Worm (Caenorhabditis elegans): Measurements from ENCODE around the gene ZC155.4.
A peak's percentile ranks its signal among the peaks of the same experiment; 100 is the strongest.

The ZC155.4 gene

ce11 chrIII:5211137-5211648 is 4.1 kb downstream of the ZC155.4 start (continued):
- peak; percentile 88; the same call in 1 of the 2 replicates for TF ChIP-seq daf-8 (GFP tag; IDR thresholded peaks at IDR 0.05)
- TF ChIP-seq rbr-2 (tag; optimal IDR thresholded peaks at IDR 0.05), result peak; percentile 78
- 0 out of 2 replicates have a peak, but pooled peaks have one; percentile 59 for TF ChIP-seq saeg-2 (GFP tag; IDR thresholded peaks at IDR 0.05)
- TF ChIP-seq Y105C5A.15 (GFP tag; IDR thresholded peaks at IDR 0.05), result 0 out of 2 replicates have a peak, but pooled peaks have one; percentile 36
- peak; percentile 82; the same call in 1 of the 2 replicates for TF ChIP-seq arid-1 (GFP tag; conservative IDR thresholded peaks at IDR 0.05)
- peak; percentile 57 for TF ChIP-seq F37D6.2 (tag; optimal IDR thresholded peaks at IDR 0.05)
- TF ChIP-seq F49E8.2 (tag; optimal IDR thresholded peaks at IDR 0.05; ENCODE audit: borderline replicate concordance), result peak; percentile 55
- peak; percentile 11 for TF ChIP-seq zfp-2 (tag; optimal IDR thresholded peaks at IDR 0.05)
- peak in 1 of 2 experiments; percentile 40 for TF ChIP-seq mdl-1 (tag; optimal IDR thresholded peaks at IDR 0.05)
- peak; percentile 41 to 62 for TF ChIP-seq hif-1 (tag; optimal IDR thresholded peaks at IDR 0.05)
- TF ChIP-seq mdt-29 (GFP tag; IDR thresholded peaks at IDR 0.05), result peak; percentile 76
- peak; percentile 76 for TF ChIP-seq spr-3 (GFP tag; optimal IDR thresholded peaks at IDR 0.05)
- TF ChIP-seq Y48G9A.11 (GFP tag; IDR thresholded peaks at IDR 0.05), result peak; percentile 70; the same call in 1 of the 2 replicates
- TF ChIP-seq F10B5.3 (tag; optimal IDR thresholded peaks at IDR 0.05), result peak; percentile 67
- peak; percentile 45 for TF ChIP-seq jun-1 (tag; optimal IDR thresholded peaks at IDR 0.05)
- TF ChIP-seq nhr-111 (GFP tag; optimal IDR thresholded peaks at IDR 0.05), result peak; percentile 35

DNA sequence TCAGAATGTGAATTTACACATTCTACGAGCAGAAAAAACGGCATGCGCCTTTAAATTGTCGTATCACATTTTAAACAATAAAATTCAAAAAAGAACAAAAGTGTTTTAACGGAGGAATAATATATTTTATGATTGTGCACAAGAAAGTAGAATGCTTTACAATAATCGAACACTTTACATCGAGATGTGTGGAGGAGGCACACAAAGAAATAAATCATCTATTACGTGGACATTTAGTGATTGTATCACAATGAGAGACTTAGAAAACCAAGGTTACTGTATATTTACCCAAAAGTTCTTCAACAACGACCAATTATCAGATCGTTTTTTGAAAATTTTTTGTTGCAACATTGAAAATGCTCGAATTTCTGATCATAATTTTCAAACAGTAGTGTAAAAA is 5.0 kb downstream of the ZC155.4 start:
- TF ChIP-seq lsy-2 (tag; optimal IDR thresholded peaks at IDR 0.05) (peak in 1 of 2 experiments; percentile 14), lin-38 (GFP tag; IDR thresholded peaks at IDR 0.05) (no peak), unc-39 (tag; optimal IDR thresholded peaks at IDR 0.05) (no peak), lin-39 (tag; optimal IDR thresholded peaks at IDR 0.05) (no peak), zag-1 (tag; optimal IDR thresholded peaks at IDR 0.05) (no peak), rbr-2 (tag; optimal IDR thresholded peaks at IDR 0.05) (no peak)

DNA sequence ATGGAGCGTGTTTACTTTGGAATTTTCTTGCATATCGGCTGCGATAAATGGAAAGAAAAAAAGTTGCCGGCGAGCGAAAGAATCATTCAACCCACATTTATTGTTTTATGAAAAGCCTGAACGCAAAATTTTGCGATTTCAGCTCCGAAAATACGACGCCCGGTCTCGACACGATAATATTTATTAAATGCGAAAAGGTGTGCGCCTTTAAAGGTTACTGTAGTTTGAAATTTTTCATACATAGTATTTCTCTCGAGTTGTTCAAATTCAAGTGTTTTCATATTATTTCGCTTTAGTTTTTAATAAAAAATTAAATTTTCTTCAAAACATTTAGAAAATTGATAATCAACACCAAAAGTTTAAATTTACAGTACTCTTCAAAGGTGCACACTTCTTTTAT is 6.3 kb downstream of the ZC155.4 start, which contains the start of gene syx-16:
syx-16 (minus strand) TSS at position 118 of the 400 bp plus-strand sequence.
- TF ChIP-seq T26A8.4 (GFP tag; IDR thresholded peaks at IDR 0.05) (no peak), ceh-62 (tag; optimal IDR thresholded peaks at IDR 0.05) (no peak), daf-19 (GFP tag; conservative IDR thresholded peaks at IDR 0.05) (no peak)

- peak; percentile 34 for TF ChIP-seq mes-2 (tag; optimal IDR thresholded peaks at IDR 0.05; ENCODE audit: poor library complexity, severe bottlenecking)
- TF ChIP-seq lsy-2 (tag; optimal IDR thresholded peaks at IDR 0.05), result peak in 1 of 2 experiments; percentile 49
- TF ChIP-seq Y48G9A.11 (GFP tag; IDR thresholded peaks at IDR 0.05), result 0 out of 2 replicates have a peak, but pooled peaks have one; percentile 14
- peak; percentile 81 for TF ChIP-seq aha-1 (tag)
- peak; percentile 15 for TF ChIP-seq unc-130 (GFP tag; optimal IDR thresholded peaks at IDR 0.05)
- no peak for TF ChIP-seq mdl-1 (tag; optimal IDR thresholded peaks at IDR 0.05)
- no peak for TF ChIP-seq nhr-10 (tag; optimal IDR thresholded peaks at IDR 0.05)
Measured at ce11 chrIII:5206861-5207414, 8.3 kb downstream of the ZC155.4 start, which contains the start of gene morc-1. Gene morc-1 (minus strand): TSS chrIII:5206911.

DNA sequence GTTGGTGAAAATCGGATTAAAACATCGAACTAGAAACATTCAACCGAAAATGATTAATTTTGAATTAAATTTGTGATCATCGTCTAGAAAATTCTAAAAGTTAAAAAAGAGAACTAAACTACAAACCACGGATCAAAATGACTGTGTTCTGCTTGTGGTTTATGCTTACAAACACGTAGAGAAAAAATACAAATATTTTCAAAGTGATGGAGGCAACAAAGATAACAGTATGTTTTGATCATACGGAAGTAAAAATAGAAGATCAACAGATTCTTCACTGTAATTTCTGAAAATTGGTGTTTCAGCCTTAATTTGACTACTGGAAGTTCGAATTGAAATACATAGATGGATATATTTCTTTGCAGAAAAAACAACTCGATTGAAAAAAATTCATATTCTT is 12.0 kb downstream of the ZC155.4 start:
- TF ChIP-seq nhr-28 (tag; optimal IDR thresholded peaks at IDR 0.05) (peak; percentile 96), mep-1 (tag; optimal IDR thresholded peaks at IDR 0.05) (peak; percentile 13), lin-13 (GFP tag; optimal IDR thresholded peaks at IDR 0.05) (peak; percentile 15), lin-38 (GFP tag; IDR thresholded peaks at IDR 0.05) (peak; percentile 46), dmd-6 (GFP tag; IDR thresholded peaks at IDR 0.05) (peak; percentile 27; the same call in 1 of the 2 replicates), daf-16 (GFP tag; optimal IDR thresholded peaks at IDR 0.05) (no peak), daf-16 (tag; optimal IDR thresholded peaks at IDR 0.05) (peak; percentile 82), lsy-2 (tag; optimal IDR thresholded peaks at IDR 0.05) (no peak), nhr-102 (tag; optimal IDR thresholded peaks at IDR 0.05) (peak; percentile 27), dve-1 (tag; optimal IDR thresholded peaks at IDR 0.05; ENCODE audit: insufficient read depth) (peak; percentile 29), pha-4 (GFP tag; IDR thresholded peaks at IDR 0.05) (peak; percentile 36; the same call in 1 of the 2 replicates), pha-4 (tag; optimal IDR thresholded peaks at IDR 0.05) (no peak), hif-1 (tag; optimal IDR thresholded peaks at IDR 0.05) (no peak)
